Worm (Caenorhabditis elegans) whole organism, midembryonic: ENCODE results near the gene ddx-19.

Experiments
- flt-1 ChIP-seq: fragments of 200-800 bp; sonication (Bioruptor generic); IDR thresholded peaks from 2 replicates; pipeline ENCODE4 v1.3.6; 2022; ENCODE audit warnings: missing genetic modification characterization, missing compliant biosample characterization
- med-1 ChIP-seq: sonication (generic microtip); optimal IDR thresholded peaks from 2 replicates; lab custom pipeline; 2017; ENCODE audit warnings: missing genetic modification characterization, mild to moderate bottlenecking, missing compliant biosample characterization, antibody characterized with exemption, missing genetic modification reagents; ENCODE audit not compliant: insufficient read depth

DNA sequence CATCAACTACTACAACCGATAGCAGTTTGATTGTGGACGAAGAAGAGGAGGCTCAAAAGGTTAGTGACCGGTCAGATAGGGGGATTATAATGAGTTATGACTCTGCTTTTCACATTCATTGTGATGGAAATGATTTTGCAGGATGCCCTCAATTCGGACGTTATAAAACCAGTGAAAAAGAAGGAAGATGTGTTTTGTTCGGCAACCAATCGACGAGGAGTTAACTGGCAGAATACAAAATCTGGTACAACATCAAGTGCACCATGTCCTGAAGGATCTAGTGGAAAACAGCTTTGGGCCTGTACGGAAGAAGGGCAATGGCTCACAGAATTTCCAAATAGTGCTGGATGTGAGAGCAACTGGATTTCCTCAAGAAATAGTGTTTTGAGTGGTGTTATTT lies 19.2 kb downstream of the ddx-19 start:
- TF ChIP-seq flt-1 (no peak), med-1 (GFP tag; lab: Kevin White, UChicago) (no peak)
